Fruit fly (Drosophila melanogaster) whole organism, embryonic: Measurements from ENCODE around the gene AspRS-m.
A peak's percentile ranks its signal among the peaks of the same experiment; 100 is the strongest.

Experiments
- Awh ChIP-seq: fragments of 200-800 bp; sonication (Bioruptor generic); IDR thresholded peaks from 2 replicates; pipeline ENCODE4, ENCODE4 v1.3.6; 2022; ENCODE audit warnings: missing biosample characterization, missing genetic modification characterization
- Bdp1 ChIP-seq: fragments of 200-800 bp; sonication (Bioruptor generic); optimal IDR thresholded peaks from 3 replicates; lab custom pipeline; 2016; ENCODE audit warnings: missing biosample characterization, missing genetic modification characterization
- Blimp-1 ChIP-seq: fragments of 200-800 bp; sonication (Bioruptor generic); optimal IDR thresholded peaks from 3 replicates; lab custom pipeline; 2018; ENCODE audit warnings: missing biosample characterization, missing genetic modification characterization, mild to moderate bottlenecking, moderate library complexity, missing genetic modification reagents
- CG12942 ChIP-seq: fragments of 200-800 bp; sonication (Bioruptor generic); optimal IDR thresholded peaks from 3 replicates; lab custom pipeline; 2016; ENCODE audit warnings: missing biosample characterization, missing genetic modification characterization
- CG2712 ChIP-seq: fragments of 200-800 bp; optimal IDR thresholded peaks from 3 replicates; lab custom pipeline; 2019; ENCODE audit warnings: missing biosample characterization, mild to moderate bottlenecking, missing genetic modification characterization, moderate library complexity
- CG6854 ChIP-seq: fragments of 200-800 bp; sonication (Bioruptor generic); optimal IDR thresholded peaks from 3 replicates; lab custom pipeline; 2017; ENCODE audit warnings: missing biosample characterization, mild to moderate bottlenecking, missing genetic modification characterization
- CTCF ChIP-seq: fragments of 200-800 bp; sonication (Bioruptor generic); optimal IDR thresholded peaks from 2 replicates; lab custom pipeline; 2017; ENCODE audit warnings: missing biosample characterization, mild to moderate bottlenecking, missing genetic modification characterization, moderate library complexity
- D19A ChIP-seq: fragments of 200-800 bp; optimal IDR thresholded peaks from 3 replicates; lab custom pipeline; 2019; ENCODE audit warnings: missing biosample characterization, mild to moderate bottlenecking, missing genetic modification characterization, moderate library complexity
- Dbx ChIP-seq: fragments of 200-800 bp; sonication (Bioruptor generic); IDR thresholded peaks from 3 replicates; pipeline ENCODE4 v1.3.6; 2022; ENCODE audit warnings: missing biosample characterization, missing genetic modification characterization
- Ets65A ChIP-seq: fragments of 200-800 bp; sonication (Bioruptor generic); peaks from one replicate; lab custom pipeline; 2016; ENCODE audit warnings: missing biosample characterization, missing genetic modification characterization
- H15 ChIP-seq: fragments of 200-800 bp; sonication (Bioruptor generic); IDR thresholded peaks from 3 replicates; pipeline ENCODE4 v1.3.6; 2022; ENCODE audit warnings: missing biosample characterization, missing genetic modification characterization
- HHEX ChIP-seq: fragments of 200-800 bp; sonication (Bioruptor generic); optimal IDR thresholded peaks from 3 replicates; lab custom pipeline; 2017; ENCODE audit warnings: missing biosample characterization, mild to moderate bottlenecking, missing genetic modification characterization, missing genetic modification reagents
- Hmr ChIP-seq: fragments of 200-800 bp; sonication (Bioruptor generic); optimal IDR thresholded peaks from 3 replicates; lab custom pipeline; 2017; ENCODE audit warnings: mild to moderate bottlenecking, missing biosample characterization, missing genetic modification reagents, missing genetic modification characterization
- Hr51 ChIP-seq, 2 experiments: fragments of 200-800 bp; sonication (Bioruptor generic); optimal IDR thresholded peaks; 2 replicates in 1 of 2; 3 replicates in 1 of 2; lab custom pipeline; 2016 to 2018; ENCODE audit warnings: missing biosample characterization in 2 of 2, missing genetic modification characterization in 2 of 2, mild to moderate bottlenecking in 1 of 2, moderate library complexity in 1 of 2
- Jarid2 ChIP-seq: fragments of 200-800 bp; sonication (Bioruptor generic); optimal IDR thresholded peaks from 3 replicates; lab custom pipeline; 2017; ENCODE audit warnings: mild to moderate bottlenecking, missing biosample characterization, missing genetic modification reagents, missing genetic modification characterization
- Neu2 ChIP-seq: fragments of 200-800 bp; sonication (Bioruptor generic); optimal IDR thresholded peaks from 3 replicates; lab custom pipeline; 2016; ENCODE audit warnings: missing biosample characterization, missing genetic modification characterization, borderline replicate concordance
- Optix ChIP-seq: fragments of 200-800 bp; sonication (Bioruptor generic); IDR thresholded peaks from 3 replicates; pipeline ENCODE4 v1.3.6; 2022; ENCODE audit warnings: missing biosample characterization, missing genetic modification characterization
- Sox102F ChIP-seq: fragments of 200-800 bp; sonication (Bioruptor generic); optimal IDR thresholded peaks from 2 replicates; lab custom pipeline; 2018; ENCODE audit warnings: missing biosample characterization, mild to moderate bottlenecking, missing genetic modification characterization, moderate library complexity
- amos ChIP-seq: fragments of 200-800 bp; sonication (Bioruptor generic); IDR thresholded peaks from 2 replicates; pipeline ENCODE4 v1.3.6; 2022; ENCODE audit warnings: missing biosample characterization, missing genetic modification characterization; ENCODE audit not compliant: partially characterized antibody
- ase ChIP-seq: fragments of 200-800 bp; sonication (Bioruptor generic); IDR thresholded peaks from 3 replicates; pipeline ENCODE4 v1.3.6; 2022; ENCODE audit warnings: missing biosample characterization, missing genetic modification characterization
- crc ChIP-seq: fragments of 200-800 bp; sonication (Bioruptor generic); optimal IDR thresholded peaks from 2 replicates; lab custom pipeline; 2016; ENCODE audit warnings: missing biosample characterization, missing genetic modification characterization
- dmrt99B ChIP-seq: fragments of 200-800 bp; sonication (Bioruptor generic); optimal IDR thresholded peaks from 2 replicates; lab custom pipeline; 2018; ENCODE audit warnings: missing biosample characterization, mild to moderate bottlenecking, missing genetic modification characterization, moderate library complexity
- eve ChIP-seq, 2 experiments: fragments of >200 bp; optimal IDR thresholded peaks; 2 replicates each; lab custom pipeline; 2017; ENCODE audit warnings: missing biosample characterization in 2 of 2, missing genetic modification characterization in 2 of 2
- ewg ChIP-seq: fragments of 200-800 bp; sonication (Bioruptor generic); optimal IDR thresholded peaks from 3 replicates; lab custom pipeline; 2017; ENCODE audit warnings: mild to moderate bottlenecking, missing biosample characterization, missing genetic modification reagents, missing genetic modification characterization
- exex ChIP-seq: fragments of 200-800 bp; sonication (Bioruptor generic); optimal IDR thresholded peaks from 4 replicates; lab custom pipeline; 2018; ENCODE audit warnings: missing biosample characterization, mild to moderate bottlenecking, missing genetic modification characterization, moderate library complexity
- fd64A ChIP-seq: fragments of 200-800 bp; sonication (Bioruptor generic); optimal IDR thresholded peaks from 3 replicates; lab custom pipeline; 2018; ENCODE audit warnings: missing biosample characterization, mild to moderate bottlenecking, missing genetic modification characterization
- fu2 ChIP-seq: fragments of 200-800 bp; sonication (Bioruptor generic); optimal IDR thresholded peaks from 2 replicates; lab custom pipeline; 2016; ENCODE audit warnings: missing biosample characterization, missing genetic modification characterization
- gem ChIP-seq: fragments of 200-800 bp; sonication (Bioruptor generic); optimal IDR thresholded peaks from 2 replicates; lab custom pipeline; 2019; ENCODE audit warnings: missing biosample characterization, mild to moderate bottlenecking, missing genetic modification characterization, moderate library complexity
- grn ChIP-seq: fragments of 200-800 bp; sonication (Bioruptor generic); optimal IDR thresholded peaks from 3 replicates; lab custom pipeline; 2017; ENCODE audit warnings: missing biosample characterization, missing genetic modification characterization
- gsb-n ChIP-seq: fragments of 200-800 bp; sonication (Bioruptor generic); optimal IDR thresholded peaks from 3 replicates; lab custom pipeline; 2018; ENCODE audit warnings: missing biosample characterization, mild to moderate bottlenecking, missing genetic modification characterization
- kni ChIP-seq: fragments of 200-800 bp; sonication (Bioruptor generic); optimal IDR thresholded peaks from 3 replicates; lab custom pipeline; 2017; ENCODE audit warnings: mild to moderate bottlenecking, missing biosample characterization, missing genetic modification reagents, missing genetic modification characterization
- lab ChIP-seq: fragments of 200-800 bp; sonication (Bioruptor generic); optimal IDR thresholded peaks from 3 replicates; lab custom pipeline; 2017; ENCODE audit warnings: missing biosample characterization, missing genetic modification characterization, mild to moderate bottlenecking, moderate library complexity, missing genetic modification reagents
- luna ChIP-seq: fragments of 200-800 bp; sonication (Bioruptor generic); optimal IDR thresholded peaks from 2 replicates; lab custom pipeline; 2016; ENCODE audit warnings: missing biosample characterization, missing genetic modification characterization
- pita ChIP-seq: fragments of 200-800 bp; sonication (Bioruptor generic); optimal IDR thresholded peaks from 2 replicates; lab custom pipeline; 2017; ENCODE audit warnings: missing biosample characterization, mild to moderate bottlenecking, missing genetic modification characterization
- pros ChIP-seq: fragments of 200-800 bp; sonication (Bioruptor generic); optimal IDR thresholded peaks from 3 replicates; lab custom pipeline; 2019; ENCODE audit warnings: missing biosample characterization, mild to moderate bottlenecking, missing genetic modification characterization, moderate library complexity
- row ChIP-seq: fragments of 200-800 bp; sonication (Bioruptor generic); IDR thresholded peaks from 3 replicates; pipeline ENCODE4 v1.3.6; 2022; ENCODE audit warnings: missing biosample characterization, missing genetic modification characterization
- slou ChIP-seq: fragments of 200-800 bp; sonication (Bioruptor generic); optimal IDR thresholded peaks from 3 replicates; lab custom pipeline; 2016; ENCODE audit warnings: missing biosample characterization, missing genetic modification characterization
- tio ChIP-seq: fragments of 200-800 bp; sonication (Bioruptor generic); optimal IDR thresholded peaks from 2 replicates; lab custom pipeline; 2017; ENCODE audit warnings: missing biosample characterization, missing genetic modification characterization, inconsistent platforms
- tna ChIP-seq: fragments of 200-800 bp; sonication (Bioruptor generic); IDR thresholded peaks from 2 replicates; pipeline ENCODE4 v1.3.6; 2022; ENCODE audit warnings: missing biosample characterization, missing genetic modification characterization; ENCODE audit not compliant: partially characterized antibody
- vvl ChIP-seq: fragments of 200-800 bp; sonication (Bioruptor generic); IDR thresholded peaks from 2 replicates; pipeline ENCODE4 v1.3.6; 2022; ENCODE audit warnings: missing biosample characterization, missing genetic modification characterization

The AspRS-m gene

DNA sequence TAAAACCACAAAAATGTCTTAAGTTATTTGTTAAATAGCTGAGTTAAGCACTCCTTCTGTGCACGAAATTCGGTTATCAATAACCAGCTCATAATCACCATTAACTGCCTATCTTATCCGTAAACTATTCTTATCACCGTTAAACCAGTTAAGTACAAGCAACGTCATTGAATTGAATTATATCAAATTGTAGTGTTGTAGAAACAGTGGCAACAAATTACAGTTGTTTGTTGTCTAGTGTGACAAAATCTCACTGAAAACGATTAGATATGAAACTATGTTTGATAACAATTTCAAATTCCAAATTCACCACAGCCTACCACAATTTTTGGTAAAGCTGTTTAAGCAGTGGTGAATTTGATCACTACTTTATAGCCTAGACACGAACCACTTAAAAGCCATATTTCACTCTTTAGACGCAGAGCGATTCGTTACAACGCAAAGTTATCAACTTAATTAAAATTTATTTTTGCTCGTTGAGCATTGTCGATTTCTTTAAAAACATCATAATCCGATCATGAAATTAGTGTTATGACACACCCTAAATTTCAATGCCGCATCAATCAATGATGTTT is 25.2 kb upstream of the AspRS-m start (continued):
- peak; percentile 32 for TF ChIP-seq Hmr
- no peak for TF ChIP-seq amos (GFP tag; lab: Robert Waterston, UW)
- TF ChIP-seq pita = peak; percentile 44
- TF ChIP-seq Neu2 (GFP tag; lab: Kevin White, UChicago) = no peak
- peak; percentile 99 for TF ChIP-seq exex (tag; lab: Kevin White, UChicago)
- peak; percentile 35 for TF ChIP-seq lab (GFP tag; lab: Kevin White, UChicago)
- no peak for TF ChIP-seq CG2712 (tag; lab: Kevin White, UChicago)
- TF ChIP-seq H15 = no peak
- TF ChIP-seq Bdp1 = no peak
- TF ChIP-seq CG6854 (GFP tag; lab: Kevin White, UChicago) = peak; percentile 12

DNA sequence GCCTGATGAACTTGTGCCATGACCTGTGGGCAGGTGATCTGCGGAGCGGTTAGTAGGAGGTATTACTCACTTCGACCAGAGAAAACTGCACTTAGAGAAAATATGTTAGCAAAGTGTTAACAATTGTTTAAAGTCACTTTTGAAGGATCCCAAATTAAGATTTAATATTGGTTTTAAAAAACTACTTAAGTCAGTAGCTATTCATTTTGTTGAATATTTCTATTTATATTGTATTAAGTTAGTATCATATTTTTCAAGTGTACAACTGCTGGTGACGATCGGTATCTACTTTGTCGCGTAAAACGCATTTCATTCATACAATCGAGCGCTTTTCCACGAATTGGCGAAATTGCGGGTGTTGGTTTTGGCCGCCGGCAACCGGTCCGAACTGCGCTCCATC is 23.2 kb upstream of the AspRS-m start:
- TF ChIP-seq CG12942 (GFP tag; lab: Kevin White, UChicago) = no peak
- TF ChIP-seq Jarid2 (GFP tag; lab: Kevin White, UChicago) = no peak
- TF ChIP-seq row (GFP tag; lab: Robert Waterston, UW) = peak; percentile 30; the same call in 2 of the 3 replicates
- peak; percentile 5 for TF ChIP-seq Sox102F (GFP tag; lab: Kevin White, UChicago)
- no peak for TF ChIP-seq ase (GFP tag; lab: Robert Waterston, UW)
- peak; percentile 31 for TF ChIP-seq gem (tag; lab: Kevin White, UChicago)
- TF ChIP-seq, all 482 proteins: peak for 3

DNA sequence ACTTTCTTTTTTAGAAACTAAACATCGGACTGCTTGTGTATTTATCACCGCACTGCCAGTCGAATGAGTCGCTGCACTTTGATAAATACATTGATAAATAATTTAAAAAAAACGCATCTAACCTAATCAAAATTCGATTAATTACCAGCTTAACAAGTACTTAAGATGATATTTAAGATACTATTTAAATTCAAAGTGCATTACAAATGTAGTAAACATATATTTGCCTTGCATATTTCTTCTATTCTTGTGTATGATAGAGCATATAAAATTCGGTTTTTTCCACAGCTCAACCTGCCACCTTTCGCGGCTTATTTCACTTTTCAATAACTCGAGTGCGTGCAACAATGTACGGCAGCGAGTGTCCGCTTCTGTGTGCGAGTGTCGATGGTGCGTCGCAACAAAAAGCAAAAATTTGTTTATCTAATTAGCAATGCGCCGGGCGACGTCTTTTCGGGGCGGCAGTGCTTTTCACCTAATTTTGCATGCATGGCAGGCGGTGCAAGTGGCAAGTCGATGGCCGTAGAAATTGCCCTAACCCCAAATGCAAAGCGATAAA is 22.4 kb upstream of the AspRS-m start, which contains the start of gene CG13272:
CG13272 (plus strand) TSS at position 509 of the 559 bp plus-strand sequence.
- no peak for TF ChIP-seq crc (GFP tag; lab: Kevin White, UChicago)
- no peak for TF ChIP-seq pros (GFP tag; lab: Kevin White, UChicago)
- TF ChIP-seq HHEX (GFP tag; lab: Kevin White, UChicago) = no peak
- TF ChIP-seq kni = peak; percentile 41
- TF ChIP-seq vvl (GFP tag; lab: Robert Waterston, UW) = peak; percentile 20; the same call in 1 of the 2 replicates
- peak; percentile 80 for TF ChIP-seq D19A (tag; lab: Kevin White, UChicago)
- peak; percentile 82 for TF ChIP-seq Blimp-1
- TF ChIP-seq Ets65A (GFP tag; lab: Kevin White, UChicago) = no peak

DNA sequence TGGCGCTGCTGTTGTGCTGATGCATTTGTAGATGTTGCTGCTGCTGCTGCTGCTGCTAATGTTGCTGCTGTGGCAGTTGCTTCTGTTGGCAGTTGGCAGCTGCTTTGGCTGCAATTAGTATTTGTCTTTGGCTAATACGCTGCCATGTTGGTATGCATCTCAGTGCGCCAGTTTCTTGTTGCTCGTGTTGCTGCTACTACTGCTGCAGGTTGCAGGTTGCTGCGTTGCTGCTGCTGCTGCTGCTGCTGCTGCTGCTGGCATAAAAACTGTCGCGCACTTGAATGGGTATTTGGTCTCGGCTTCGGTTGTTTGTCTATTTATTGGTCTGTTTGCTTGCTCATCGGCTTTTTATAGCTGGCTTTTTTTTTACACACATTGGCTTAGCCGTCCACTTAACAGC is 18.1 kb upstream of the AspRS-m start:
- TF ChIP-seq crc (GFP tag; lab: Kevin White, UChicago) = no peak
- TF ChIP-seq tio (GFP tag; lab: Kevin White, UChicago) = no peak
- TF ChIP-seq dmrt99B (tag; lab: Kevin White, UChicago) = no peak
- TF ChIP-seq fd64A = no peak
- TF ChIP-seq Optix = no peak
- no peak for TF ChIP-seq Hr51 (GFP tag; optimal IDR thresholded peaks at IDR 0.05; lab: Kevin White, UChicago)
- TF ChIP-seq Dbx = no peak
- no peak for TF ChIP-seq grn (GFP tag; lab: Kevin White, UChicago)
- no peak for TF ChIP-seq slou (GFP tag; lab: Kevin White, UChicago)
- no peak for TF ChIP-seq luna (GFP tag; lab: Kevin White, UChicago)
- TF ChIP-seq ewg (GFP tag; lab: Kevin White, UChicago) = no peak
- no peak for TF ChIP-seq tna (GFP tag; lab: Robert Waterston, UW)
- no peak for TF ChIP-seq eve (GFP tag; optimal IDR thresholded peaks at IDR 0.05; lab: Kevin White, UChicago)
- TF ChIP-seq Awh (GFP tag; lab: Robert Waterston, UW) = no peak
- no peak for TF ChIP-seq CTCF
- TF ChIP-seq row (GFP tag; lab: Robert Waterston, UW) = no peak
- TF ChIP-seq fu2 (GFP tag; lab: Kevin White, UChicago) = no peak
- TF ChIP-seq gsb-n (tag; lab: Kevin White, UChicago) = no peak
